Worm (Caenorhabditis elegans): ENCODE data around the gene mrpl-12.

Gene mrpl-12

DNA sequence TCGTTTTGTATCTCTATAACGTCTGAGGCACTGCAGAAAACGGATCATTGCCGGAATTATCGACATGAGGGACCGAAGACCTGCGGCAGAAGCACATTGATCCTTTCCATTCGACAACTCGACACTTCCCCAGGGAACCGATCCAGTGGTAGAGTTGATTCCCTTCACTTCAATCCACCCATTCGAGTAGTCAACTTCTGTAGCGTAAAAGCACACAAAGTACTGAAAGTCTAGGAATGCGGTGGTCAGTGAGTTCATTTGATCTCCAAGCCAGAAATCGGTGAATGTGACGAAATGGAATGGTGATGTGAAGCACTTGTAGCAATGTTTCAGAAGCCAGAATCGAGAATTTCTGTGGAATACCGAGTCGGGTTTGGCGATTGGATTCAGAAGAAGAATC, 3.1 kb upstream of the mrpl-12 start:
- no peak for TF ChIP-seq C08G9.2 (tag; optimal IDR thresholded peaks at IDR 0.05)
- no peak for TF ChIP-seq ceh-18 (tag; optimal IDR thresholded peaks at IDR 0.05)
- TF ChIP-seq pag-3 (tag; optimal IDR thresholded peaks at IDR 0.05; ENCODE audit: borderline replicate concordance) = no peak
- TF ChIP-seq pat-9 (tag; optimal IDR thresholded peaks at IDR 0.05) = no peak
- TF ChIP-seq dmd-4 (tag; optimal IDR thresholded peaks at IDR 0.05; ENCODE audit: borderline replicate concordance) = no peak
- TF ChIP-seq fax-1 (tag; optimal IDR thresholded peaks at IDR 0.05) = no peak
- TF ChIP-seq ceh-34 (tag; optimal IDR thresholded peaks at IDR 0.05) = no peak
- no peak for TF ChIP-seq syd-9 (tag; optimal IDR thresholded peaks at IDR 0.05)
- no peak for TF ChIP-seq ztf-16 (tag; optimal IDR thresholded peaks at IDR 0.05)
- no peak for TF ChIP-seq hlh-13 (GFP tag; optimal IDR thresholded peaks at IDR 0.05)
- no peak for TF ChIP-seq zip-5 (tag; optimal IDR thresholded peaks at IDR 0.05)
- no peak for TF ChIP-seq unc-3 (GFP tag; conservative IDR thresholded peaks at IDR 0.05)
- TF ChIP-seq unc-3 (tag; optimal IDR thresholded peaks at IDR 0.05) = no peak
- TF ChIP-seq hlh-15 (tag; optimal IDR thresholded peaks at IDR 0.05) = no peak
- TF ChIP-seq ceh-14 (tag; optimal IDR thresholded peaks at IDR 0.05) = no peak
- TF ChIP-seq pha-2 (tag; optimal IDR thresholded peaks at IDR 0.05) = no peak
- no peak for TF ChIP-seq K02D7.2 (tag; optimal IDR thresholded peaks at IDR 0.05)
- TF ChIP-seq ttx-3 (tag; optimal IDR thresholded peaks at IDR 0.05) = no peak
- TF ChIP-seq ceh-9 (tag; optimal IDR thresholded peaks at IDR 0.05) = no peak
- no peak for TF ChIP-seq sox-2 (GFP tag; IDR thresholded peaks at IDR 0.05)

DNA sequence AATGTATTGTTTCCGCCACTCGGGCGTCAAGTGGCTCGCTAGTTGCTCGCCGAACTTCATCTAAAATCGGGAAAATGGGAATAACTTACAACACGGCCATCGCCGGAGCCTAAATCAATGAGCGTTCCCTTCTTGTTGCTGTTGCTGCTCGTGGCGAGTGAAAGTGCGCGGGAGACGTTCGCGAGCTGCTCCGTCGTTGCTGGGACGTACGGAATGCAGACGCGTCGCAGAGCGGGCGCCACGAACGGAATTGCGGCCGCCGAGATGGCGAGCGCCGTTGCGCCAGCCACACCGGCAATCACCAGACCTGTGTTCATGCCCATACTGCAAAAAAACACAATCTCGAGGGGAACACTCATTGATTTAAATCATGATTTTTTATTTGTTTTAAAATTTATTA, 1.1 kb upstream of the mrpl-12 start:
- TF ChIP-seq hlh-15 (tag; optimal IDR thresholded peaks at IDR 0.05) = no peak
- TF ChIP-seq ceh-45 (GFP tag; IDR thresholded peaks at IDR 0.05) = no peak
- no peak for TF ChIP-seq ceh-34 (tag; optimal IDR thresholded peaks at IDR 0.05)
- no peak for TF ChIP-seq unc-55 (GFP tag; optimal IDR thresholded peaks at IDR 0.05)
- no peak for TF ChIP-seq T23F11.4 (GFP tag; optimal IDR thresholded peaks at IDR 0.05)
- TF ChIP-seq fkh-6 (tag; optimal IDR thresholded peaks at IDR 0.05) = no peak
- no peak for TF ChIP-seq sox-2 (GFP tag; IDR thresholded peaks at IDR 0.05)
- no peak for TF ChIP-seq ahr-1 (tag; optimal IDR thresholded peaks at IDR 0.05)
- TF ChIP-seq ets-4 (tag; optimal IDR thresholded peaks at IDR 0.05) = no peak
- no peak for TF ChIP-seq pha-4 (tag; optimal IDR thresholded peaks at IDR 0.05)

DNA sequence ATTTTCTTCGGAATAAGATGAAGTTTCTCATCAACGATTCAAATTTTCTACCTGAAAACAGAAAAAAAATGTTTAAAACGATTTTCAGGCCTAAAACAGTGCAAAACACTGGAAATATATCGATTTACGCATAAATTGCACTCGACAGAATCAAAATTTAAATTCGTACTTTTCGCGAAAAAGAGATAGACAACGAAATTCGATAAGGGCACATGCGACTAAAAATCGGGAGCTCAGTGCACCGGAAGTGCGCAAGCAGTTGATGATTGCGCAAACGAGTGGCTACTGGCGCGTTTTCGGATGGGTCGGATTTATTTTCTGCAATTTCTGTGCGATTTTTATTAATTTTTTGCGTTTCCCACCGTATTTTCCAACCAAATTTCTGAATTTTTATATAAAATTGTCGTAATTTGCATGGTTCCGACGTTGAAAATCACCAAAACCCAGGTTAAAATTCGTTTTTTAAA, 556 bp upstream of the mrpl-12 start, which contains the start of the genes Y39A1A.21 and Y39A1A.22:
TSS of gene Y39A1A.21 (minus strand) at position 51 of the 467 bp plus-strand sequence.
TSS of gene Y39A1A.22 (minus strand) at position 57 of the 467 bp plus-strand sequence.
- TF ChIP-seq nfya-1 (tag; optimal IDR thresholded peaks at IDR 0.05) = peak; percentile 80
- TF ChIP-seq ceh-6 (GFP tag; optimal IDR thresholded peaks at IDR 0.05) = peak; percentile 9
- no peak for TF ChIP-seq tbx-7 (tag; optimal IDR thresholded peaks at IDR 0.05)
- peak; percentile 40 for TF ChIP-seq gmeb-2 (tag; optimal IDR thresholded peaks at IDR 0.05)
- no peak for TF ChIP-seq K09A11.1 (tag; optimal IDR thresholded peaks at IDR 0.05; ENCODE audit: insufficient read depth)
- no peak for TF ChIP-seq ceh-24 (tag; optimal IDR thresholded peaks at IDR 0.05)
- TF ChIP-seq unc-42 (tag; optimal IDR thresholded peaks at IDR 0.05) = peak; percentile 79
- TF ChIP-seq ref-2 (tag; optimal IDR thresholded peaks at IDR 0.05) = peak; percentile 19
- TF ChIP-seq Y22D7AL.16 (tag; optimal IDR thresholded peaks at IDR 0.05) = no peak
- TF ChIP-seq ceh-45 (GFP tag; IDR thresholded peaks at IDR 0.05) = no peak
- TF ChIP-seq hlh-6 (tag; optimal IDR thresholded peaks at IDR 0.05) = no peak
- no peak for TF ChIP-seq pat-9 (tag; optimal IDR thresholded peaks at IDR 0.05)
- TF ChIP-seq unc-55 (GFP tag; optimal IDR thresholded peaks at IDR 0.05) = no peak
- no peak for TF ChIP-seq ahr-1 (tag; optimal IDR thresholded peaks at IDR 0.05)
- no peak for TF ChIP-seq C38D4.7 (GFP tag; optimal IDR thresholded peaks at IDR 0.05)
- TF ChIP-seq elt-2 (tag; optimal IDR thresholded peaks at IDR 0.05) = peak; percentile 75
- TF ChIP-seq ceh-30 (tag; optimal IDR thresholded peaks at IDR 0.05) = no peak
- no peak for TF ChIP-seq fkh-6 (tag; optimal IDR thresholded peaks at IDR 0.05)
- TF ChIP-seq C08G9.2 (tag; optimal IDR thresholded peaks at IDR 0.05) = peak; percentile 45
- peak; percentile 63 for TF ChIP-seq tbx-2 (tag; optimal IDR thresholded peaks at IDR 0.05)
- no peak for TF ChIP-seq npax-4 (tag; optimal IDR thresholded peaks at IDR 0.05)
- peak; percentile 8 for TF ChIP-seq hlh-30 (tag; optimal IDR thresholded peaks at IDR 0.05; ENCODE audit: insufficient read depth)
- TF ChIP-seq ceh-18 (tag; optimal IDR thresholded peaks at IDR 0.05) = peak; percentile 24
- peak; percentile 5 for TF ChIP-seq ttx-3 (tag; optimal IDR thresholded peaks at IDR 0.05)
- peak; percentile 41 for TF ChIP-seq ztf-16 (tag; optimal IDR thresholded peaks at IDR 0.05)
- no peak for TF ChIP-seq ceh-2 (tag; optimal IDR thresholded peaks at IDR 0.05)
- TF ChIP-seq T23F11.4 (GFP tag; optimal IDR thresholded peaks at IDR 0.05) = no peak
- TF ChIP-seq ceh-19 (GFP tag; optimal IDR thresholded peaks at IDR 0.05) = no peak
- TF ChIP-seq fkh-10 (GFP tag; optimal IDR thresholded peaks at IDR 0.05) = peak; percentile 70
- peak; percentile 30 for TF ChIP-seq che-1 (tag; optimal IDR thresholded peaks at IDR 0.05)
- no peak for TF ChIP-seq pax-1 (tag; optimal IDR thresholded peaks at IDR 0.05)
- TF ChIP-seq unc-86 (tag; optimal IDR thresholded peaks at IDR 0.05) = peak; percentile 32
